Worm (Caenorhabditis elegans) whole organism, young adult: ENCODE results near the gene F35B12.10.

ENCODE experiments used
- B0019.2 ChIP-seq: fragments of 200-800 bp; sonication (Bioruptor generic); conservative IDR thresholded peaks from 2 replicates; pipeline ENCODE4 v1.3.6; 2022; ENCODE audit warnings: missing genetic modification reagents, missing genetic modification characterization, missing compliant biosample characterization
- F55B11.4 ChIP-seq: sonication (generic microtip); optimal IDR thresholded peaks from 2 replicates; lab custom pipeline; 2016; ENCODE audit warnings: missing compliant biosample characterization, missing genetic modification characterization, borderline replicate concordance; ENCODE audit not compliant: insufficient read depth
- F57A8.1 ChIP-seq: fragments of 200-800 bp; sonication (Bioruptor generic); optimal IDR thresholded peaks from 2 replicates; lab custom pipeline; 2018; ENCODE audit warnings: mild to moderate bottlenecking, missing genetic modification characterization, moderate library complexity, missing compliant biosample characterization
- Y53G8AR.9 ChIP-seq: fragments of 200-800 bp; sonication (Bioruptor generic); conservative IDR thresholded peaks from 2 replicates; pipeline ENCODE4 v1.3.6; 2022; ENCODE audit warnings: missing genetic modification reagents, missing genetic modification characterization, missing compliant biosample characterization
- attf-3 ChIP-seq: fragments of 200-800 bp; sonication (Bioruptor generic); conservative IDR thresholded peaks from 2 replicates; pipeline ENCODE4 v1.3.6; 2022; ENCODE audit warnings: missing genetic modification reagents, missing genetic modification characterization, missing compliant biosample characterization
- ets-4 ChIP-seq: fragments of 200-800 bp; sonication (Bioruptor generic); optimal IDR thresholded peaks from 2 replicates; lab custom pipeline; 2018; ENCODE audit warnings: mild to moderate bottlenecking, missing genetic modification characterization, missing compliant biosample characterization
- lin-54 ChIP-seq: fragments of 200-800 bp; sonication (Bioruptor generic); optimal IDR thresholded peaks from 2 replicates; lab custom pipeline; 2018; ENCODE audit warnings: mild to moderate bottlenecking, missing genetic modification characterization, missing compliant biosample characterization
- nhr-80 ChIP-seq: sonication (generic microtip); optimal IDR thresholded peaks from 2 replicates; lab custom pipeline; 2016; ENCODE audit warnings: missing genetic modification characterization, missing compliant biosample characterization
- rpc-1 ChIP-seq, 2 experiments: fragments of 150-350 bp in 1 of 2; sonication (generic microtip) in 1 of 2; optimal IDR thresholded peaks; 2 replicates each; lab custom pipeline; 2014 to 2018; ENCODE audit warnings: missing biosample characterization in 1 of 2, missing genetic modification characterization in 1 of 2, missing genetic modification reagents in 1 of 2, missing genotype in 1 of 2
- tbx-9 ChIP-seq: sonication (generic microtip); optimal IDR thresholded peaks from 2 replicates; lab custom pipeline; 2016; ENCODE audit warnings: borderline replicate concordance, missing genetic modification characterization, inconsistent platforms, missing compliant biosample characterization
- unc-62 ChIP-seq: fragments of 150-350 bp; optimal IDR thresholded peaks from 2 replicates; lab custom pipeline; 2014; ENCODE audit warnings: missing biosample characterization, missing genetic modification reagents, missing genetic modification characterization

DNA sequence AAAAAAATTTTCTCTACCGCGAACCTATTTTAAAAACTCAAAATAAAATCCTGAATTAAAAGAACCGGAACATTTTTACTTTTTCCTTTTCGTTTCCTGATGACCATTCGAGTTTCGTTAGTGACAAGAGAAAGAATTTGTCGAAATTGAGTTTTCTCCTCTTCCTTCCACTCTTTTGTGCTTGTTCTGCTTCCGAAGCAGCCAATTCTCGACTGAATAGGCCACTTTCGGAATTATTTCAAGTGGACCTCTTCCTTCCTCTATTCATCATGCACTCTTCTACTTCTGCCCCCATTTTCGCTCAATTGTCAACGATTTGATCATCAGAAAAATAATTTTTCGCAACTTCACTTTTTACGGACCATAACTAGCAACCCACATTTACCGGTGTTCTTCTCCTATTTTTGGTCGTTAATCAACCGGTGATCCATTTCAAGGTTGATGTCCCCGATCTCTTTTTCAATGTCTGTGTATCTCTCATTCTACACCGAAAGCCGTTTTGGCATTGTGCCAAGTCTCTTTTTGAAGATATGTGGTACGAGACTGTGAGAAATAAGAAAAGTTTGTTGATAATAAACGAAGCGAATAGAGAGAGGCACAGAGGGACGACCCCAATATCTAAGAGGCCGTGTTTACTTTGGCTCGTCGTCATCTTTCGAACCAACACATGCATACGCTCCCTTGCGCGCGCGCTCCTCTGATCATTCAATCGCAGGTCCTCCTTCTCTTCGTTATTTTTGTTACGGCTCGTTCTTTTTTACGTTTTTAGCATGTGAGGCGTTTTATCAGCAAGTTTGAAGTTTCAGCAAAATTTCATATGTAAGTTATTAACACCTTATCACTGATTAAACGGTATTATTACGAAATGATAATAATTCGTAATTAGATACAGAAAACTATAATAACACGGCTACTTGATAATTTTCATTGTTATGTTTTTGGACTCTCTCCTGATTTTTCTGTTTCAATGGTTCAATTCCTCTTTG, 45.8 kb upstream of the F35B12.10 start:
- TF ChIP-seq F55B11.4 = no peak
- TF ChIP-seq F57A8.1 = no peak
- no peak for TF ChIP-seq rpc-1 (optimal IDR thresholded peaks at IDR 0.05; lab: Kevin White, UChicago)
- no peak for TF ChIP-seq rpc-1 (tag; optimal IDR thresholded peaks at IDR 0.05; lab: Kevin White, UChicago)
- no peak for TF ChIP-seq attf-3
- no peak for TF ChIP-seq Y53G8AR.9 (GFP tag; lab: Robert Waterston, UW)
- TF ChIP-seq unc-62 (GFP tag; lab: Kevin White, UChicago) = no peak
- TF ChIP-seq B0019.2 (GFP tag; lab: Robert Waterston, UW) = no peak
- TF ChIP-seq tbx-9 = no peak
- no peak for TF ChIP-seq ets-4 (GFP tag; lab: Kevin White, UChicago)
- TF ChIP-seq lin-54 = no peak
- peak; percentile 7 for TF ChIP-seq nhr-80 (tag; lab: Kevin White, UChicago)
